Worm (Caenorhabditis elegans) whole organism, young adult: ENCODE measurements around the gene ttr-49.

Source experiments
- B0261.1 ChIP-seq: sonication (generic microtip); optimal IDR thresholded peaks from 2 replicates; lab custom pipeline; 2016; ENCODE audit warnings: mild to moderate bottlenecking, missing genetic modification characterization, moderate library complexity, missing compliant biosample characterization
- F37B4.10 ChIP-seq: fragments of 200-800 bp; sonication (Bioruptor generic); IDR thresholded peaks from 2 replicates; pipeline ENCODE4 v1.3.6; 2022; ENCODE audit warnings: missing genetic modification characterization, missing compliant biosample characterization
- F39B2.1 ChIP-seq: fragments of 200-800 bp; sonication (Bioruptor generic); IDR thresholded peaks from 2 replicates; pipeline ENCODE4 v1.3.6; 2022; ENCODE audit warnings: missing genetic modification reagents, missing genetic modification characterization, missing compliant biosample characterization
- F52B5.7 ChIP-seq: sonication (generic microtip); optimal IDR thresholded peaks from 2 replicates; lab custom pipeline; 2016; ENCODE audit warnings: mild to moderate bottlenecking, missing genetic modification characterization, missing compliant biosample characterization
- F57C9.4 ChIP-seq: sonication (generic microtip); optimal IDR thresholded peaks from 2 replicates; lab custom pipeline; 2017; ENCODE audit warnings: mild to moderate bottlenecking, missing genetic modification characterization, missing compliant biosample characterization
- Y56A3A.18 ChIP-seq: fragments of 200-800 bp; sonication (Bioruptor generic); IDR thresholded peaks from 2 replicates; pipeline ENCODE4 v1.3.6; 2022; ENCODE audit warnings: missing genetic modification reagents, missing genetic modification characterization, missing compliant biosample characterization
- Y95B8A.8 ChIP-seq: fragments of 200-800 bp; sonication (Bioruptor generic); IDR thresholded peaks from 2 replicates; pipeline ENCODE4 v1.3.6; 2022; ENCODE audit warnings: missing genetic modification reagents, missing genetic modification characterization, missing compliant biosample characterization
- ZK185.1 ChIP-seq: sonication (generic microtip); optimal IDR thresholded peaks from 2 replicates; lab custom pipeline; 2016; ENCODE audit warnings: mild to moderate bottlenecking, missing genetic modification characterization, missing compliant biosample characterization; ENCODE audit not compliant: poor library complexity, severe bottlenecking
- ama-1 ChIP-seq, 3 experiments: fragments of 150-350 bp in 1 of 3; sonication (generic microtip) in 2 of 3; optimal IDR thresholded peaks; 2 replicates each; lab custom pipeline; 2014 to 2018; ENCODE audit warnings: missing biosample characterization in 2 of 3, missing genetic modification characterization in 2 of 3, missing genetic modification reagents in 2 of 3
- aptf-2 ChIP-seq: fragments of 200-800 bp; sonication (Bioruptor generic); conservative IDR thresholded peaks from 2 replicates; pipeline ENCODE4 v1.3.6; 2022; ENCODE audit warnings: missing genetic modification reagents, missing genetic modification characterization, missing compliant biosample characterization
- athp-1 ChIP-seq: sonication (generic microtip); optimal IDR thresholded peaks from 2 replicates; lab custom pipeline; 2017; ENCODE audit warnings: mild to moderate bottlenecking, missing genetic modification characterization, missing compliant biosample characterization
- attf-6 ChIP-seq: fragments of 200-800 bp; sonication (Bioruptor generic); IDR thresholded peaks from 2 replicates; pipeline ENCODE4 v1.3.6; 2022; ENCODE audit warnings: missing genetic modification reagents, missing genetic modification characterization, missing compliant biosample characterization
- bed-2 ChIP-seq: fragments of 200-800 bp; sonication (Bioruptor generic); IDR thresholded peaks from 2 replicates; pipeline ENCODE4 v1.3.6; 2022; ENCODE audit warnings: missing genetic modification reagents, missing genetic modification characterization, missing compliant biosample characterization
- cebp-1 ChIP-seq, 2 experiments: fragments of 200-800 bp in 1 of 2; sonication (Bioruptor generic) in 1 of 2; sonication (generic microtip) in 1 of 2; IDR thresholded peaks in 1 of 2; optimal IDR thresholded peaks in 1 of 2; 2 replicates each; pipeline versions ENCODE4 v1.3.6 to Lab custom; 2017 to 2022; ENCODE audit warnings: missing compliant biosample characterization in 2 of 2, missing genetic modification characterization in 2 of 2, mild to moderate bottlenecking in 1 of 2, missing genetic modification reagents in 1 of 2, moderate library complexity in 1 of 2
- ceh-40 ChIP-seq: fragments of 200-800 bp; sonication (Bioruptor generic); IDR thresholded peaks from 2 replicates; pipeline ENCODE4 v1.3.6; 2022; ENCODE audit warnings: missing genetic modification characterization, missing compliant biosample characterization
- ceh-79 ChIP-seq: sonication (generic microtip); optimal IDR thresholded peaks from 2 replicates; lab custom pipeline; 2017; ENCODE audit warnings: mild to moderate bottlenecking, missing genetic modification characterization, missing compliant biosample characterization
- chd-7 ChIP-seq: sonication (generic microtip); optimal IDR thresholded peaks from 2 replicates; lab custom pipeline; 2016; ENCODE audit warnings: mild to moderate bottlenecking, missing genetic modification characterization, moderate library complexity, missing compliant biosample characterization
- dox-1 ChIP-seq: fragments of 200-800 bp; sonication (Bioruptor generic); IDR thresholded peaks from 2 replicates; pipeline ENCODE4 v1.3.6; 2022; ENCODE audit warnings: missing genetic modification reagents, missing genetic modification characterization, missing compliant biosample characterization
- egl-18 ChIP-seq: fragments of 200-800 bp; sonication (Bioruptor generic); IDR thresholded peaks from 2 replicates; pipeline ENCODE4 v1.3.6; 2022; ENCODE audit warnings: missing genetic modification reagents, missing genetic modification characterization, missing compliant biosample characterization
- ets-4 ChIP-seq: fragments of 200-800 bp; sonication (Bioruptor generic); optimal IDR thresholded peaks from 2 replicates; lab custom pipeline; 2018; ENCODE audit warnings: mild to moderate bottlenecking, missing genetic modification characterization, missing compliant biosample characterization
- him-1 ChIP-seq: sonication (generic microtip); optimal IDR thresholded peaks from 2 replicates; lab custom pipeline; 2016; ENCODE audit warnings: missing genotype, missing genetic modification reagents, missing genetic modification characterization, missing compliant biosample characterization
- hmg-20 ChIP-seq: fragments of 200-800 bp; sonication (Bioruptor generic); IDR thresholded peaks from 2 replicates; pipeline ENCODE4 v1.3.6; 2022; ENCODE audit warnings: missing genetic modification reagents, missing genetic modification characterization, missing compliant biosample characterization
- hrde-1 ChIP-seq: sonication (generic microtip); optimal IDR thresholded peaks from 2 replicates; lab custom pipeline; 2016; ENCODE audit warnings: missing genetic modification characterization, mild to moderate bottlenecking, missing compliant biosample characterization, moderate library complexity, missing genotype, missing genetic modification reagents, borderline replicate concordance
- let-526 ChIP-seq: fragments of 200-800 bp; sonication (Bioruptor generic); IDR thresholded peaks from 2 replicates; pipeline ENCODE4 v1.3.6; 2022; ENCODE audit warnings: missing genetic modification reagents, missing genetic modification characterization, missing compliant biosample characterization
- let-607 ChIP-seq, 2 experiments: fragments of 200-800 bp in 1 of 2; sonication (Bioruptor generic) in 1 of 2; sonication (generic microtip) in 1 of 2; optimal IDR thresholded peaks; 2 replicates each; lab custom pipeline; 2016 to 2018; ENCODE audit warnings: mild to moderate bottlenecking in 2 of 2, missing compliant biosample characterization in 2 of 2, missing genetic modification characterization in 2 of 2, moderate library complexity in 2 of 2, missing genotype in 1 of 2
- madf-10 ChIP-seq: sonication (generic microtip); optimal IDR thresholded peaks from 2 replicates; lab custom pipeline; 2016; ENCODE audit warnings: mild to moderate bottlenecking, missing genetic modification characterization, missing compliant biosample characterization
- madf-3 ChIP-seq: fragments of 200-800 bp; sonication (Bioruptor generic); IDR thresholded peaks from 2 replicates; pipeline ENCODE4 v1.3.6; 2022; ENCODE audit warnings: missing genetic modification reagents, missing genetic modification characterization, missing compliant biosample characterization
- mes-4 ChIP-seq: sonication (generic microtip); optimal IDR thresholded peaks from 2 replicates; lab custom pipeline; 2016; ENCODE audit warnings: missing genotype, missing genetic modification characterization, missing compliant biosample characterization
- mxl-1 ChIP-seq: sonication (generic microtip); optimal IDR thresholded peaks from 2 replicates; lab custom pipeline; 2016; ENCODE audit warnings: missing genetic modification characterization, missing compliant biosample characterization
- nfya-1 ChIP-seq: sonication (generic microtip); optimal IDR thresholded peaks from 2 replicates; lab custom pipeline; 2017; ENCODE audit warnings: antibody characterized with exemption, missing compliant biosample characterization, missing genetic modification characterization, borderline replicate concordance; ENCODE audit not compliant: insufficient read depth
- nhr-27 ChIP-seq: fragments of 200-800 bp; sonication (Bioruptor generic); optimal IDR thresholded peaks from 2 replicates; lab custom pipeline; 2018; ENCODE audit warnings: mild to moderate bottlenecking, missing genetic modification characterization, moderate library complexity, missing compliant biosample characterization
- nhr-90 ChIP-seq: sonication (generic microtip); optimal IDR thresholded peaks from 2 replicates; lab custom pipeline; 2016; ENCODE audit warnings: missing genotype, mild to moderate bottlenecking, missing genetic modification characterization, missing compliant biosample characterization
- pbrm-1 ChIP-seq: fragments of 200-800 bp; sonication (Bioruptor generic); IDR thresholded peaks from 2 replicates; pipeline ENCODE4 v1.3.6; 2022; ENCODE audit warnings: missing genetic modification reagents, missing genetic modification characterization, missing compliant biosample characterization
- rcor-1 ChIP-seq: fragments of 200-800 bp; sonication (Bioruptor generic); IDR thresholded peaks from 2 replicates; pipeline ENCODE4 v1.3.6; 2022; ENCODE audit warnings: missing genetic modification reagents, missing genetic modification characterization, missing compliant biosample characterization
- rpc-1 ChIP-seq, 2 experiments: fragments of 150-350 bp in 1 of 2; sonication (generic microtip) in 1 of 2; optimal IDR thresholded peaks; 2 replicates each; lab custom pipeline; 2014 to 2018; ENCODE audit warnings: missing biosample characterization in 1 of 2, missing genetic modification characterization in 1 of 2, missing genetic modification reagents in 1 of 2, missing genotype in 1 of 2
- sdz-38 ChIP-seq: sonication (generic microtip); optimal IDR thresholded peaks from 2 replicates; lab custom pipeline; 2016; ENCODE audit warnings: missing genotype, missing genetic modification characterization, missing compliant biosample characterization
- tbp1 ChIP-seq: fragments of 200-800 bp; sonication (Bioruptor generic); optimal IDR thresholded peaks from 2 replicates; lab custom pipeline; 2018; ENCODE audit warnings: mild to moderate bottlenecking, missing genetic modification characterization, missing compliant biosample characterization
- unc-62 ChIP-seq: fragments of 150-350 bp; optimal IDR thresholded peaks from 2 replicates; lab custom pipeline; 2014; ENCODE audit warnings: missing biosample characterization, missing genetic modification reagents, missing genetic modification characterization
- xnd-1 ChIP-seq: sonication (generic microtip); optimal IDR thresholded peaks from 2 replicates; lab custom pipeline; 2016; ENCODE audit warnings: missing genotype, missing genetic modification reagents, missing genetic modification characterization, missing compliant biosample characterization
- ztf-18 ChIP-seq: sonication (generic microtip); optimal IDR thresholded peaks from 2 replicates; lab custom pipeline; 2016; ENCODE audit warnings: missing genotype, mild to moderate bottlenecking, missing genetic modification characterization, missing compliant biosample characterization
- ztf-6 ChIP-seq: fragments of 200-800 bp; sonication (Bioruptor generic); IDR thresholded peaks from 2 replicates; pipeline ENCODE4 v1.3.6; 2022; ENCODE audit warnings: missing genetic modification reagents, missing genetic modification characterization, missing compliant biosample characterization

The ttr-49 gene

DNA sequence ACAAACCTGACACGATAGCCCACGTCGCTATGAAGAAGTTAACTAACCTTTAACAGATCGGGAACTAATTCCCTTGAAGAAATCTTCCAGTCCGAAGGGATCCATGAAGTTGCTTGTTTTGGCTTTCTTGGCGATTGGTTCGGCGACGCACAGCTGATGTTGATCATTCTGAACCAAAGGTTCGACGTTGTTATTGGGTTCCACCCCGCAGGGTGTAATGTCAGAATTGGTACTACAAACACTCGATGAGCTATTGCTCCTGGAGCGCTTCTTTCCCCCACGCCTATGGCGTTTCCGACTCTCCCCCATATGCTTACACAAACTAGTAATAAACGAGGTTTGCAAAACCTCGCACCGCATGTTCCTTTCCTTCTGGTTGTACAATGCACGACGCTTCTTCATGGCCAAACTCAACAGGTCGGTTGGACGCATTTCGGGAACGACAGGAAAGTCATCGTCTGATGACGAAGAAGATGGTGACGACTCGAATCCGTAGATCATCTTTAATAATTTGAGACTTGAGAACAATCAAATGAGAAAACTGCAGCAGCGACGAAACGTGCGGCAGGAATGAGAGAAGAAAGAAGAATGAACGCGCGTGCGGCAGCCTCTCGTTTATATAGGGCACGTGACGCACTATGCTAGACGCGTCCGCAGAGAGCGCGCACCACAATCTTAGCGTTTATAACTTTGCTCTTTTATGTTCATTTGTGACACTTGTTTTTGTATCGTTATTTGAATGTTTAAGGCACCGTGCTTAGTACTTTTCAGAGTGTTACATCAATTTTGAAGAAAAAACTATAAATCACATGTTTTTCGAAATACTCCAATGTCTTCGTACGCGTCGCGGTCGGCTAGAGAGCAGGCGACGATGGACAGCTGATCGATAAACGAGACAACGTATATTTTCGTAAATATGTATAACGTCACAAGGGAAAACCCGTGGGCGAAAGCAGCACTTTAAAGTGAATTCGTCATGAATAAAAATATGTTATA, 12.4 kb downstream of the ttr-49 start, which contains the start of gene tos-1 (continued):
- TF ChIP-seq F57C9.4 (tag; lab: Kevin White, UChicago) (peak; percentile 84), ztf-6 (peak; percentile 91), hmg-20 (GFP tag; lab: Robert Waterston, UW) (no peak), nhr-27 (tag; lab: Kevin White, UChicago) (peak; percentile 82), ZK185.1 (tag; lab: Kevin White, UChicago) (peak; percentile 89), mxl-1 (tag; lab: Kevin White, UChicago) (no peak), unc-62 (GFP tag; lab: Kevin White, UChicago) (peak; percentile 59), Y56A3A.18 (GFP tag; lab: Robert Waterston, UW) (peak; percentile 16; the same call in 1 of the 2 replicates), aptf-2 (GFP tag; lab: Robert Waterston, UW) (0 out of 2 replicates have a peak, but pooled peaks have one; percentile 42), nhr-90 (tag; lab: Kevin White, UChicago) (peak; percentile 92), let-607 (tag; optimal IDR thresholded peaks at IDR 0.05; lab: Kevin White, UChicago) (peak; percentile 89 to 90), ets-4 (GFP tag; lab: Kevin White, UChicago) (peak; percentile 29), ceh-79 (tag; lab: Kevin White, UChicago) (peak; percentile 53), chd-7 (tag; lab: Kevin White, UChicago) (peak; percentile 98), athp-1 (peak; percentile 98), madf-10 (tag; lab: Kevin White, UChicago) (peak; percentile 96), attf-6 (GFP tag; lab: Robert Waterston, UW) (0 out of 2 replicates have a peak, but pooled peaks have one; percentile 22), F52B5.7 (tag; lab: Kevin White, UChicago) (peak; percentile 81), tbp1 (peak; percentile 84), ztf-18 (peak; percentile 84)

DNA sequence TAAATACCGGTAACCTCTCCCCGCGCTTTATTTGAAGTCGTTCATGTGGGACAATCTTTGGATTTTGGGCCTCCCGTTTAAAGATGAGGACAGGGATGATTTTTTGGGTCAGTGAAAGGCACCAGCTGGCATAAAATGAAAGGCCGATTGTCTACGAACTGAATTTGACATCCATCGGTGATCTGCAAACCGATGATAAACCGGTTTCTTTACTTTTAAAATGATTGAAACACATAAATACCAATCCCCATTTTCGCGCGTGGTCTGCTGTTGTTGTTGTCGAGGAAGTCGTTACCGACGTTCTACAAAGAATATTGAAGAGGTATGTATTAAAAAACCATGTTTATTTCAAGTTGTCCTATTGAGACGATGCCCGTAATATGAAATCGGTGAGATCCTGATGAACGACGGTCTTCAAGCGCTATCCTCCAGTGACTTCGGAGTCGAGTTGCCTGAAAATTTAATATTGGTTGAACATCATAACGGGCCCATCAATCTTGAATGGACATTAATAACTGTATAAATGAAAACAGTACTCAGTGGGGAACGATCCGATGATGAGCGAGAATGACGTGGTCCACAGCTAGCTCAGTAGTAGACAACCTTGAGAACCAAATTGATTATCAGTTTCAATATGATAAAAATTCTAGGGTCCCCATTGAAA, 13.2 kb downstream of the ttr-49 start:
- TF ChIP-seq ZK185.1 (tag; lab: Kevin White, UChicago) (peak; percentile 51), ama-1 (optimal IDR thresholded peaks at IDR 0.05; lab: Kevin White, UChicago) (peak; percentile 85), ama-1 (GFP tag; optimal IDR thresholded peaks at IDR 0.05; lab: Kevin White, UChicago) (peak in 1 of 2 experiments; percentile 45), sdz-38 (tag; lab: Kevin White, UChicago) (no peak), him-1 (tag; lab: Kevin White, UChicago) (no peak), B0261.1 (tag; lab: Kevin White, UChicago) (no peak), Y95B8A.8 (GFP tag; lab: Robert Waterston, UW) (peak; percentile 82), xnd-1 (tag; lab: Kevin White, UChicago) (no peak), let-526 (GFP tag; lab: Robert Waterston, UW) (peak; percentile 21; the same call in 1 of the 2 replicates), rpc-1 (optimal IDR thresholded peaks at IDR 0.05; lab: Kevin White, UChicago) (no peak), rpc-1 (tag; optimal IDR thresholded peaks at IDR 0.05; lab: Kevin White, UChicago) (no peak), ceh-40 (GFP tag; lab: Robert Waterston, UW) (0 out of 2 replicates have a peak, but pooled peaks have one; percentile 76), ztf-18 (no peak), F37B4.10 (GFP tag; lab: Robert Waterston, UW) (0 out of 2 replicates have a peak, but pooled peaks have one; percentile 30), mes-4 (tag; lab: Kevin White, UChicago) (no peak), athp-1 (no peak), egl-18 (GFP tag; lab: Robert Waterston, UW) (0 out of 2 replicates have a peak, but pooled peaks have one; percentile 7), cebp-1 (GFP tag; IDR thresholded peaks at IDR 0.05; lab: Robert Waterston, UW) (peak; percentile 49; the same call in 1 of the 2 replicates), cebp-1 (tag; optimal IDR thresholded peaks at IDR 0.05; lab: Kevin White, UChicago) (peak; percentile 7), madf-3 (GFP tag; lab: Robert Waterston, UW) (peak; percentile 90), hrde-1 (peak; percentile 44), rcor-1 (GFP tag; lab: Robert Waterston, UW) (peak; percentile 62; the same call in 1 of the 2 replicates), dox-1 (peak; percentile 91), F39B2.1 (GFP tag; lab: Robert Waterston, UW) (no peak), unc-62 (GFP tag; lab: Kevin White, UChicago) (no peak), bed-2 (no peak), pbrm-1 (peak; percentile 74), nfya-1 (tag; lab: Kevin White, UChicago) (no peak)
